Worm (Caenorhabditis elegans) whole organism, late embryonic: ENCODE results near the gene sea-1.

ENCODE experiments used
- ama-1 ChIP-seq: fragments of 150-350 bp; optimal IDR thresholded peaks from 2 replicates; lab custom pipeline; 2014
- ceh-14 ChIP-seq: sonication (generic microtip); optimal IDR thresholded peaks from 2 replicates; lab custom pipeline; 2016; ENCODE audit warnings: missing genotype, missing genetic modification characterization, missing compliant biosample characterization
- odd-2 ChIP-seq: sonication (generic microtip); optimal IDR thresholded peaks from 2 replicates; lab custom pipeline; 2017; ENCODE audit warnings: antibody characterized with exemption, mild to moderate bottlenecking, missing genetic modification characterization, missing compliant biosample characterization

DNA sequence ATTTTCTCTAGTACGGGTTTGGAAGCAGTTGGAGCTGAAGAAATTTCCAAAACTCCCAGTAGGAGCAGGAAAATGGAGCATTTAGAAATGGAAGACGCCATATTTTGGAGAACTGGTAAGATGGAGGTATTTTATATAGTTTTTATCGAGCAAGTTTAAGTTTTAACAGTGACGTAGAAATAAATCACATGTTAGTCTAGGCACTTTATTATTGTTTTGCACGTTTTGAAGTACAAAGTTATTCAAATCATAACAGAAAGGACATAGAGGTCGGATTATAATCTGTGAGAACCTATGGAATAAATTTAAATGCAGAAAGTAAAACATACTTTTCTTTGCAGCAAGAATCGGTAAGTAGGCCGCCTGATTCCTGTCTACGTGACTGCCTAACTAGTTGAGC is 9.6 kb downstream of the sea-1 start, which contains the start of gene F19B10.6:
- TF ChIP-seq ama-1 (lab: Kevin White, UChicago) (no peak), odd-2 (tag; lab: Kevin White, UChicago) (no peak), ceh-14 (tag; lab: Kevin White, UChicago) (no peak)
